Worm (Caenorhabditis elegans) whole organism, midembryonic: ENCODE results near the gene dyf-6.

Source experiments
- cog-1 ChIP-seq: sonication (generic microtip); optimal IDR thresholded peaks from 2 replicates; lab custom pipeline; 2016; ENCODE audit warnings: missing genetic modification characterization, missing compliant biosample characterization
- flt-1 ChIP-seq: fragments of 200-800 bp; sonication (Bioruptor generic); IDR thresholded peaks from 2 replicates; pipeline ENCODE4 v1.3.6; 2022; ENCODE audit warnings: missing genetic modification characterization, missing compliant biosample characterization
- klf-2 ChIP-seq: fragments of 200-800 bp; sonication (Bioruptor generic); conservative IDR thresholded peaks from 2 replicates; pipeline ENCODE4 v1.3.6; 2022; ENCODE audit warnings: missing genetic modification reagents, missing genetic modification characterization, missing compliant biosample characterization
- ref-1 ChIP-seq: fragments of 200-800 bp; sonication (Bioruptor generic); conservative IDR thresholded peaks from 2 replicates; pipeline ENCODE4 v1.3.6; 2022; ENCODE audit warnings: missing genetic modification reagents, missing genetic modification characterization, missing compliant biosample characterization
- tab-1 ChIP-seq: fragments of 200-800 bp; sonication (Bioruptor generic); IDR thresholded peaks from 2 replicates; pipeline ENCODE4 v1.3.6; 2022; ENCODE audit warnings: missing genetic modification characterization, missing compliant biosample characterization
- ztf-23 ChIP-seq: fragments of 200-800 bp; sonication (Bioruptor generic); IDR thresholded peaks from 2 replicates; pipeline ENCODE4 v1.3.6; 2022; ENCODE audit warnings: missing genetic modification reagents, missing genetic modification characterization, missing compliant biosample characterization
- ztf-29 ChIP-seq: fragments of 200-800 bp; sonication (Bioruptor generic); IDR thresholded peaks from 2 replicates; pipeline ENCODE4 v1.3.6; 2022; ENCODE audit warnings: missing genetic modification reagents, missing genetic modification characterization, missing compliant biosample characterization

DNA sequence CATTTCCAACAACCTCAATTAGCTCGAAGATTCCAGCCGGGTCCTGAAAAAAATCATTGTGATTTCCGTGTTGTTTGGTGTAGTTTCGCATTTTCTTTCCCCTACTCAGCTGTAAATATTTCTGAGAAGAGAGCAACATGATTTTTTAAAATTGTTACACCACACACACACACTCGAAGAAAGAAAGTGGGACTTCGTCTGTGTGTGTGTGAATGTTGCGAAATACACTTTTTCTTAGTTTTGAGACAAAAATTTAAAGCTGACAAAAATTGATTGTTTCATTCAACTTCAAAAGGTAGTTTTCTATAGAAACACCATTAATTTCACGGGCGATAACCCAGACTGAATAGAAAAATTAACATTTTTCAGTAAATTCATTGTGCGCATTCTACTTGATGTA is 41.8 kb upstream of the dyf-6 start:
- TF ChIP-seq ztf-23 (GFP tag; lab: Robert Waterston, UW) (no peak), flt-1 (no peak), ref-1 (GFP tag; lab: Robert Waterston, UW) (no peak), klf-2 (GFP tag; lab: Robert Waterston, UW) (no peak), ztf-29 (GFP tag; lab: Robert Waterston, UW) (no peak), tab-1 (GFP tag; lab: Robert Waterston, UW) (no peak), cog-1 (no peak)
